Worm (Caenorhabditis elegans) whole organism, L4 larva: ENCODE data around the gene F21G4.1.
A peak's percentile ranks its signal among the peaks of the same experiment; 100 is the strongest.

Source experiments
- daf-16 ChIP-seq, 3 experiments: sonication (generic microtip); optimal IDR thresholded peaks; 2 replicates each; lab custom pipeline; 2016 to 2017; ENCODE audit warnings: missing genetic modification characterization in 3 of 3, missing genetic modification reagents in 3 of 3, mild to moderate bottlenecking in 2 of 3, missing compliant biosample characterization in 2 of 3, missing biosample characterization in 1 of 3, moderate library complexity in 1 of 3
- mdt-29 ChIP-seq: fragments of 200-800 bp; sonication (Bioruptor generic); IDR thresholded peaks from 2 replicates; pipeline ENCODE4 v1.3.6; 2022; ENCODE audit warnings: missing genetic modification reagents, missing genetic modification characterization, missing compliant biosample characterization
- unc-62 ChIP-seq, 3 experiments: fragments of 150-350 bp in 1 of 3; sonication (generic microtip); optimal IDR thresholded peaks in 2 of 3; peaks in 1 of 3; 1 replicate in 1 of 3; 2 replicates in 2 of 3; lab custom pipeline; 2014 to 2017; ENCODE audit warnings: missing biosample characterization in 3 of 3, missing genetic modification characterization in 3 of 3, missing genetic modification reagents in 3 of 3, missing genotype in 1 of 3

The F21G4.1 gene

ce11 chrX:9840864-9841263 lies 51.3 kb downstream of the F21G4.1 start:
- no peak for TF ChIP-seq mdt-29 (GFP tag; lab: Robert Waterston, UW)
- peak in 1 of 2 experiments; percentile 30 for TF ChIP-seq daf-16 (GFP tag; optimal IDR thresholded peaks at IDR 0.05; lab: Kevin White, UChicago)
- no peak for TF ChIP-seq daf-16 (tag; optimal IDR thresholded peaks at IDR 0.05; lab: Kevin White, UChicago)
- peak in 1 of 2 experiments; percentile 47 for TF ChIP-seq unc-62 (GFP tag; optimal IDR thresholded peaks at IDR 0.05 in 1 of 2; lab: Kevin White, UChicago)
- TF ChIP-seq unc-62 (tag; optimal IDR thresholded peaks at IDR 0.05; lab: Kevin White, UChicago), result no peak
- TF ChIP-seq, all 104 proteins: peak for 2
